Worm (Caenorhabditis elegans) whole organism, L1 larva: ENCODE results near the gene C14E2.6.

Experiments
- Y116A8C.19 ChIP-seq: sonication (generic microtip); optimal IDR thresholded peaks from 2 replicates; lab custom pipeline; 2016; ENCODE audit warnings: missing compliant biosample characterization, missing genetic modification characterization, borderline replicate concordance
- alr-1 ChIP-seq: fragments of 200-800 bp; sonication (Bioruptor generic); optimal IDR thresholded peaks from 2 replicates; lab custom pipeline; 2018; ENCODE audit warnings: borderline replicate concordance, mild to moderate bottlenecking, missing genetic modification characterization, missing compliant biosample characterization
- egl-27 ChIP-seq, 2 experiments: fragments of 150-350 bp in 1 of 2; sonication (generic microtip); optimal IDR thresholded peaks; 3 replicates each; lab custom pipeline; 2017 to 2018; ENCODE audit warnings: missing biosample characterization in 2 of 2, missing genetic modification characterization in 2 of 2, missing genetic modification reagents in 2 of 2
- lin-15B ChIP-seq: fragments of 150-350 bp; sonication (generic microtip); optimal IDR thresholded peaks from 3 replicates; lab custom pipeline; 2014; ENCODE audit warnings: missing biosample characterization, missing genetic modification characterization
- lin-35 ChIP-seq, 2 experiments: fragments of 150-350 bp; optimal IDR thresholded peaks; 2 replicates each; lab custom pipeline; 2014; ENCODE audit warnings: missing biosample characterization in 2 of 2, missing genetic modification characterization in 2 of 2, missing genetic modification reagents in 2 of 2

ce11 chrX:1850525-1850924 is 20.7 kb upstream of the C14E2.6 start:
- TF ChIP-seq alr-1 = no peak
- TF ChIP-seq Y116A8C.19 (tag; lab: Kevin White, UChicago) = no peak
- TF ChIP-seq egl-27 (tag; optimal IDR thresholded peaks at IDR 0.05; lab: Kevin White, UChicago) = no peak
- TF ChIP-seq lin-35 (GFP tag; optimal IDR thresholded peaks at IDR 0.05; lab: Kevin White, UChicago) = no peak
- no peak for TF ChIP-seq lin-15B (tag; lab: Kevin White, UChicago)
